Fruit fly (Drosophila melanogaster): ENCODE results near the gene Cortactin.

Gene Cortactin

dm6 chr3R:21096532-21097143, 32.4 kb upstream of the Cortactin start:
- no peak for TF ChIP-seq h (optimal IDR thresholded peaks at IDR 0.05)
- no peak for TF ChIP-seq Myc (optimal IDR thresholded peaks at IDR 0.05)
- TF ChIP-seq ttk (optimal IDR thresholded peaks at IDR 0.05): no peak
- no peak for TF ChIP-seq psq (optimal IDR thresholded peaks at IDR 0.05)
- TF ChIP-seq insv (optimal IDR thresholded peaks at IDR 0.05): no peak
- TF ChIP-seq Sin3A (optimal IDR thresholded peaks at IDR 0.05): no peak

dm6 chr3R:21094292-21094691, 30.0 kb upstream of the Cortactin start:
- TF ChIP-seq insv (optimal IDR thresholded peaks at IDR 0.05) (no peak), ttk (optimal IDR thresholded peaks at IDR 0.05) (no peak), Myc (optimal IDR thresholded peaks at IDR 0.05) (no peak)

dm6 chr3R:21092829-21093228, 28.6 kb upstream of the Cortactin start:
- TF ChIP-seq Myc (optimal IDR thresholded peaks at IDR 0.05) (no peak), Sin3A (optimal IDR thresholded peaks at IDR 0.05) (no peak), ttk (optimal IDR thresholded peaks at IDR 0.05) (no peak), insv (optimal IDR thresholded peaks at IDR 0.05) (no peak), h (optimal IDR thresholded peaks at IDR 0.05) (no peak), psq (optimal IDR thresholded peaks at IDR 0.05) (no peak)

DNA sequence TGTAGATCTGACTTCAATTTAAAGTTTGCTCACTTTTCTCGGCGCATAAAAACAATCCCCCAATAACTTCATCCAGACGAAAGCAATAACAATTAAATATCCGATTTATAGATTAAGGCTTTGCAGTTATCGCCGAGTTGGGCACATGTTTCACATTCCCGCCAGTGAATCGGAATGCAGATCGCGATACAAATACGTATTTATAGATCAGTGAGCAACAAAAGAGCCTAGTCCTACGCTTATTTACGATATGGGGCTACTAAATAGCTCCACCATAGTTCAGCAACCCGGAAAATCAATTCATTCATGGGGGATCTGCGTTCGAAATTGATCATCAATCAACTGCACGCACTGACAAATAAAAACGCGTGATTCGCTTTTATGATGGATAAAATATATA, 27.8 kb upstream of the Cortactin start:
- TF ChIP-seq psq (optimal IDR thresholded peaks at IDR 0.05): no peak
- no peak for TF ChIP-seq ttk (optimal IDR thresholded peaks at IDR 0.05)
- TF ChIP-seq insv (optimal IDR thresholded peaks at IDR 0.05): no peak
- no peak for TF ChIP-seq h (optimal IDR thresholded peaks at IDR 0.05)
- no peak for TF ChIP-seq Myc (optimal IDR thresholded peaks at IDR 0.05)
- TF ChIP-seq Sin3A (optimal IDR thresholded peaks at IDR 0.05): no peak

DNA sequence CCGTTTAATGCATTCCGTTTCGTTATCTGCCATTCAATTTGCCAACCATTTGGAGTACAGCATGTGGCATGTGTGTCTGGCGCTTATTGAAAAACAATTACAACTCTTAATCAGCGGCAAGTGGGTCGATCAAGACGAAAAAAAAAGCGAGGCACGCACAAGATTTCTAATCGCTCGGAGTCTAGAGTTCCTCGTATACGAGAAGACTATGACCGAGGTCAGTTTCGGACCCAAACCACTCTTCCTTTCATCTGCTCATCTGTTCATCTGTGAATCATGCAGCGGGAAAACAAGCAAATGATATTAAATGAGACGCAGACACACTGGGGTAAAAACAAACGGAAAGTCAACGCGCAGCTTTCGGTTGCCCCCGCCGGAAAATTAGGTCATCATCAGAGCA, 27.2 kb upstream of the Cortactin start:
- TF ChIP-seq insv (optimal IDR thresholded peaks at IDR 0.05): no peak
- TF ChIP-seq Myc (optimal IDR thresholded peaks at IDR 0.05): no peak
- TF ChIP-seq h (optimal IDR thresholded peaks at IDR 0.05): no peak
- no peak for TF ChIP-seq Sin3A (optimal IDR thresholded peaks at IDR 0.05)
- no peak for TF ChIP-seq ttk (optimal IDR thresholded peaks at IDR 0.05)
- TF ChIP-seq psq (optimal IDR thresholded peaks at IDR 0.05): no peak

DNA sequence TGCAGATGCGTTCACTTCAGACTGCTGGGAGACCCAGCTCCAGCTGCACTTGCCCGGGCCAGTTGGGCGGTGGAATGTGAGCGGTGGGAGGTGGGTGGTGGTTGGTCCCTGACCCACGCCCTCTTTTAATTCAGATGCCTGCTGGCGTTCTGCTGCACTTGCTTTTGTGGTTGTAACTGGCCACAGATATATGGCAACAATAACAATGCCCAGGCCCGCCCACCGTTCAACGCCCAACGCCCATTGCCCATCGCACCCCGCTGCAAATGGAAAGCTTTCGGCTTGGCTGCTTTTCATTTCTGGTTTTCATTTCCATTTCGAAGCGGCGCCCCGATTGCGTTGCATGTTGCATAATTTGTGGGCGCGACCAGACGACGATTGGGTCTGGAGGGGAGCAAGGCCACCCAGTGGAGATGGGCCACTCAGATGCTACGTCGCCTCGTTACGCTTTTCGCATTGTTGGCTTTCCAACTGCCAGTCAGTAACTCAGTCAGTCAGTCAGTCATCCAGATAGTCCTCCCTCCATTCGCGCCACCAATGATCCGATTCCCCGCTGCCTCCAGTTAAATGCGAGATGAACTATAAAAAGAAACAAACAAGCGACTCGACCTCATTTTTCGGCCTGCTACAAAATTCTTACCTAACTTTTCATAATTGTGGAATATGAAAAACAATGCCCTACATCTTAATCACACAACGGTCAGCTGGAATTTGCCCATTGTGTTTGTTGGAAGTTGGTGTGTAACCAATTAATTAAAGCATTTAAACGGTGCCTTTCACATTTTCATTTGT, 26.2 kb upstream of the Cortactin start:
- TF ChIP-seq ttk (optimal IDR thresholded peaks at IDR 0.05): no peak
- no peak for TF ChIP-seq h (optimal IDR thresholded peaks at IDR 0.05)
- TF ChIP-seq psq (optimal IDR thresholded peaks at IDR 0.05): no peak
- no peak for TF ChIP-seq Myc (optimal IDR thresholded peaks at IDR 0.05)
- TF ChIP-seq insv (optimal IDR thresholded peaks at IDR 0.05): no peak
- no peak for TF ChIP-seq Sin3A (optimal IDR thresholded peaks at IDR 0.05)

dm6 chr3R:21089416-21089815, 25.1 kb upstream of the Cortactin start:
- TF ChIP-seq Myc (optimal IDR thresholded peaks at IDR 0.05) (no peak), Sin3A (optimal IDR thresholded peaks at IDR 0.05) (no peak), insv (optimal IDR thresholded peaks at IDR 0.05) (no peak), ttk (optimal IDR thresholded peaks at IDR 0.05) (no peak), h (optimal IDR thresholded peaks at IDR 0.05) (no peak), psq (optimal IDR thresholded peaks at IDR 0.05) (no peak)

DNA sequence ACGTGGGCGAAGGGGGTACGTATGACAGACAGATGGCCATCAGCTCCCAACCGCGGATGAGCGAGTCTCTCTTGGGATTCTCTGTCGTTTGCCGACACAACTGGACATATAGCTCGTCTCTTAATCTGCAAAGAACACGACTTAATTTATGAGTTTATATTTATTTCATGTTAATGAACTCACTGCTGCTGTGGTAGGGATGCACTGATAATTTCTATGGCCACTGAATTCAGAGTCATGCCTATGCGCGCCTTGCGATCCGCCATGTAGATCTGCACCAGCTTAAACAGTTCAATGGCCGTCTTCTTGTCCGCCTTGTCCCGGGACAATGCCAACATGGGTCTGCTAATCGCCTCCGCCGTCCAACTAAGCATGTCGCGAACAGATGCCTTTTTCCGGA, 20.7 kb upstream of the Cortactin start:
- TF ChIP-seq Sin3A (optimal IDR thresholded peaks at IDR 0.05) (no peak), insv (optimal IDR thresholded peaks at IDR 0.05) (no peak), Myc (optimal IDR thresholded peaks at IDR 0.05) (no peak), psq (optimal IDR thresholded peaks at IDR 0.05) (no peak)

dm6 chr3R:21080876-21081586, 16.8 kb upstream of the Cortactin start, which contains the start of gene HHEX:
HHEX (minus strand) TSS chr3R:21080926.
- TF ChIP-seq ttk (optimal IDR thresholded peaks at IDR 0.05) (no peak), insv (optimal IDR thresholded peaks at IDR 0.05) (no peak), Sin3A (optimal IDR thresholded peaks at IDR 0.05) (no peak), h (optimal IDR thresholded peaks at IDR 0.05) (no peak), psq (optimal IDR thresholded peaks at IDR 0.05) (no peak), Myc (optimal IDR thresholded peaks at IDR 0.05) (no peak)

- no peak for TF ChIP-seq insv (optimal IDR thresholded peaks at IDR 0.05)
- TF ChIP-seq h (optimal IDR thresholded peaks at IDR 0.05): no peak
- no peak for TF ChIP-seq Myc (optimal IDR thresholded peaks at IDR 0.05)
- no peak for TF ChIP-seq Sin3A (optimal IDR thresholded peaks at IDR 0.05)
- no peak for TF ChIP-seq ttk (optimal IDR thresholded peaks at IDR 0.05)
- no peak for TF ChIP-seq psq (optimal IDR thresholded peaks at IDR 0.05)
Measured at dm6 chr3R:21078958-21079357, 14.7 kb upstream of the Cortactin start.

DNA sequence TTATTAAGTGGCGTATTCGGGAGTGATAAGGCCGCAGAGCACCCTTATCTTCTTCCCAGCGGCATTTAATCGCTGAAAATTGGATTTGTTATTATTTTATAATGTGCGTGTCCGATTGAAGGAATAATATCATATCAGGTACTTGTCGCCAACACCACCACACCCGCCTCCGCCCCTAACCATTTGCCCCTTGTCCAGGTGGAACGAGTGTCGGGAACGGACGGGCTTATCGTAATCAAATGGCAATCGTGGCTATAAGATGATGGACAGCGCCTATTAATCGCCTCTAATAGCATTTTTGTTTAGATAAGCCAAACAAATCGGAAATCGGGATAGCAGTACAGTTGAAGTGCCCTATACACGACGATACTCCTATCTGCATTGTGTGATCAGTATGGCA, 13.9 kb upstream of the Cortactin start:
- TF ChIP-seq Myc (optimal IDR thresholded peaks at IDR 0.05) (no peak), ttk (optimal IDR thresholded peaks at IDR 0.05) (no peak)

- no peak for TF ChIP-seq psq (optimal IDR thresholded peaks at IDR 0.05)
- no peak for TF ChIP-seq Sin3A (optimal IDR thresholded peaks at IDR 0.05)
- no peak for TF ChIP-seq insv (optimal IDR thresholded peaks at IDR 0.05)
- no peak for TF ChIP-seq ttk (optimal IDR thresholded peaks at IDR 0.05)
- TF ChIP-seq h (optimal IDR thresholded peaks at IDR 0.05): no peak
- TF ChIP-seq Myc (optimal IDR thresholded peaks at IDR 0.05): no peak
Measured at dm6 chr3R:21077577-21077976, 13.3 kb upstream of the Cortactin start.
